Worm (Caenorhabditis elegans) whole organism, L1 larva: ENCODE results near the gene isy-1.
A peak's percentile ranks its signal among the peaks of the same experiment; 100 is the strongest.

Experiments used
- C16A3.4 ChIP-seq: fragments of 150-350 bp; optimal IDR thresholded peaks from 2 replicates; lab custom pipeline; 2014; ENCODE audit warnings: missing biosample characterization, missing genetic modification characterization
- F16B12.6 ChIP-seq: fragments of 150-350 bp; optimal IDR thresholded peaks from 2 replicates; lab custom pipeline; 2014; ENCODE audit warnings: missing biosample characterization, missing genetic modification characterization
- aha-1 ChIP-seq: fragments of 150-350 bp; optimal IDR thresholded peaks from 2 replicates; lab custom pipeline; 2014; ENCODE audit warnings: missing biosample characterization, missing genetic modification characterization
- alr-1 ChIP-seq: fragments of 200-800 bp; sonication (Bioruptor generic); optimal IDR thresholded peaks from 2 replicates; lab custom pipeline; 2018; ENCODE audit warnings: borderline replicate concordance, mild to moderate bottlenecking, missing genetic modification characterization, missing compliant biosample characterization
- ama-1 ChIP-seq: fragments of 150-350 bp; optimal IDR thresholded peaks from 2 replicates; lab custom pipeline; 2014
- blmp-1 ChIP-seq: fragments of 150-350 bp; optimal IDR thresholded peaks from 2 replicates; lab custom pipeline; 2014; ENCODE audit warnings: missing biosample characterization, missing genetic modification characterization
- ceh-8 ChIP-seq: fragments of 200-800 bp; sonication (Bioruptor generic); optimal IDR thresholded peaks from 2 replicates; lab custom pipeline; 2018; ENCODE audit warnings: mild to moderate bottlenecking, missing genetic modification characterization, moderate library complexity, missing compliant biosample characterization
- ceh-88 ChIP-seq: fragments of 200-800 bp; sonication (Bioruptor generic); IDR thresholded peaks from 2 replicates; pipeline ENCODE4 v1.3.6; 2022; ENCODE audit warnings: missing genetic modification characterization, missing compliant biosample characterization
- ces-1 ChIP-seq: fragments of 150-350 bp; optimal IDR thresholded peaks from 2 replicates; lab custom pipeline; 2014; ENCODE audit warnings: missing biosample characterization, missing genetic modification reagents, missing genetic modification characterization
- dsc-1 ChIP-seq: sonication (generic microtip); optimal IDR thresholded peaks from 2 replicates; lab custom pipeline; 2016; ENCODE audit warnings: mild to moderate bottlenecking, missing genetic modification characterization, missing compliant biosample characterization
- efl-1 ChIP-seq, 4 experiments: fragments of 150-350 bp; optimal IDR thresholded peaks in 3 of 4; peaks in 1 of 4; 1 replicate in 1 of 4; 2 replicates in 3 of 4; lab custom pipeline; 2014; ENCODE audit warnings: missing biosample characterization in 2 of 4, missing genetic modification characterization in 2 of 4, missing genetic modification reagents in 2 of 4
- elt-2 ChIP-seq: sonication (generic microtip); optimal IDR thresholded peaks from 2 replicates; lab custom pipeline; 2016; ENCODE audit warnings: missing genetic modification characterization, mild to moderate bottlenecking, inconsistent platforms, missing compliant biosample characterization, missing genetic modification reagents
- elt-3 ChIP-seq, 6 experiments: fragments of 150-350 bp in 1 of 6; sonication (generic microtip); optimal IDR thresholded peaks; 2 replicates each; lab custom pipeline; 2017 to 2018; ENCODE audit warnings: missing biosample characterization in 6 of 6, missing genetic modification characterization in 6 of 6, inconsistent platforms in 1 of 6
- ets-5 ChIP-seq: fragments of 200-800 bp; sonication (Bioruptor generic); IDR thresholded peaks from 2 replicates; pipeline ENCODE4 v1.3.6; 2022; ENCODE audit warnings: missing genetic modification characterization, missing compliant biosample characterization
- fkh-10 ChIP-seq: sonication (generic microtip); optimal IDR thresholded peaks from 2 replicates; lab custom pipeline; 2017; ENCODE audit warnings: missing biosample characterization, missing genetic modification reagents, missing genetic modification characterization
- fkh-4 ChIP-seq: sonication (generic microtip); optimal IDR thresholded peaks from 2 replicates; lab custom pipeline; 2016; ENCODE audit warnings: missing compliant biosample characterization, missing genetic modification characterization, borderline replicate concordance
- fkh-8 ChIP-seq: sonication (generic microtip); optimal IDR thresholded peaks from 2 replicates; lab custom pipeline; 2016; ENCODE audit warnings: mild to moderate bottlenecking, missing genetic modification characterization, missing compliant biosample characterization
- fos-1 ChIP-seq: fragments of 150-350 bp; optimal IDR thresholded peaks from 2 replicates; lab custom pipeline; 2014; ENCODE audit warnings: missing biosample characterization, missing genetic modification characterization
- hlh-17 ChIP-seq: fragments of 200-800 bp; sonication (Bioruptor generic); optimal IDR thresholded peaks from 2 replicates; lab custom pipeline; 2018; ENCODE audit warnings: missing genetic modification characterization, mild to moderate bottlenecking, missing compliant biosample characterization, moderate library complexity, borderline replicate concordance
- hlh-4 ChIP-seq: sonication (generic microtip); optimal IDR thresholded peaks from 2 replicates; lab custom pipeline; 2016; ENCODE audit warnings: mild to moderate bottlenecking, missing genetic modification characterization, missing compliant biosample characterization
- isw-1 ChIP-seq: fragments of 200-800 bp; sonication (Bioruptor generic); IDR thresholded peaks from 2 replicates; pipeline ENCODE4 v1.3.6; 2022; ENCODE audit warnings: missing genetic modification characterization, missing compliant biosample characterization
- jun-1 ChIP-seq: fragments of 150-350 bp; optimal IDR thresholded peaks from 2 replicates; lab custom pipeline; 2014; ENCODE audit warnings: missing biosample characterization, missing genetic modification reagents, missing genetic modification characterization
- lin-13 ChIP-seq: fragments of 150-350 bp; optimal IDR thresholded peaks from 2 replicates; lab custom pipeline; 2014; ENCODE audit warnings: missing biosample characterization, missing genetic modification reagents, missing genetic modification characterization
- lin-14 ChIP-seq: fragments of 200-800 bp; sonication (Bioruptor generic); optimal IDR thresholded peaks from 2 replicates; lab custom pipeline; 2018; ENCODE audit warnings: mild to moderate bottlenecking, missing genetic modification characterization, moderate library complexity, missing compliant biosample characterization
- lin-35 ChIP-seq, 2 experiments: fragments of 150-350 bp; optimal IDR thresholded peaks; 2 replicates each; lab custom pipeline; 2014; ENCODE audit warnings: missing biosample characterization in 2 of 2, missing genetic modification characterization in 2 of 2, missing genetic modification reagents in 2 of 2
- lin-39 ChIP-seq: fragments of 150-350 bp; optimal IDR thresholded peaks from 2 replicates; lab custom pipeline; 2014; ENCODE audit warnings: missing biosample characterization, missing genetic modification reagents, missing genetic modification characterization
- mab-9 ChIP-seq: fragments of 200-800 bp; sonication (Bioruptor generic); IDR thresholded peaks from 2 replicates; pipeline ENCODE4 v1.3.6; 2022; ENCODE audit warnings: missing genetic modification reagents, missing genetic modification characterization, missing compliant biosample characterization
- mdl-1 ChIP-seq, 2 experiments: fragments of 150-350 bp; optimal IDR thresholded peaks; 2 replicates each; lab custom pipeline; 2014 to 2017; ENCODE audit warnings: missing biosample characterization in 2 of 2, missing genetic modification characterization in 2 of 2, inconsistent platforms in 1 of 2
- mef-2 ChIP-seq: fragments of 150-350 bp; optimal IDR thresholded peaks from 2 replicates; lab custom pipeline; 2014; ENCODE audit warnings: missing biosample characterization, missing genetic modification characterization
- mep-1 ChIP-seq: fragments of 150-350 bp; optimal IDR thresholded peaks from 2 replicates; lab custom pipeline; 2014; ENCODE audit warnings: missing biosample characterization, missing genetic modification characterization
- nhr-11 ChIP-seq: fragments of 150-350 bp; optimal IDR thresholded peaks from 2 replicates; lab custom pipeline; 2014; ENCODE audit warnings: missing biosample characterization, missing genetic modification characterization
- nhr-12 ChIP-seq: sonication (generic microtip); optimal IDR thresholded peaks from 2 replicates; lab custom pipeline; 2017; ENCODE audit warnings: missing biosample characterization, missing genetic modification characterization
- nhr-237 ChIP-seq: fragments of 150-350 bp; optimal IDR thresholded peaks from 2 replicates; lab custom pipeline; 2014; ENCODE audit warnings: missing biosample characterization, missing genetic modification characterization
- nhr-71 ChIP-seq: sonication (generic microtip); optimal IDR thresholded peaks from 2 replicates; lab custom pipeline; 2016; ENCODE audit warnings: mild to moderate bottlenecking, missing genetic modification characterization, moderate library complexity, missing compliant biosample characterization
- nhr-85 ChIP-seq: sonication (generic microtip); peaks from one replicate; lab custom pipeline; 2016; ENCODE audit warnings: missing genetic modification characterization, inconsistent platforms, missing compliant biosample characterization
- nhr-90 ChIP-seq: sonication (generic microtip); optimal IDR thresholded peaks from 2 replicates; lab custom pipeline; 2016; ENCODE audit warnings: mild to moderate bottlenecking, missing genetic modification characterization, missing compliant biosample characterization; ENCODE audit not compliant: poor library complexity
- pax-3 ChIP-seq: fragments of 200-800 bp; sonication (Bioruptor generic); optimal IDR thresholded peaks from 2 replicates; lab custom pipeline; 2018; ENCODE audit warnings: mild to moderate bottlenecking, missing genetic modification characterization, moderate library complexity, missing compliant biosample characterization
- pqm-1 ChIP-seq: sonication (generic microtip); optimal IDR thresholded peaks from 3 replicates; lab custom pipeline; 2017; ENCODE audit warnings: missing biosample characterization, missing genetic modification characterization
- snpc-4 ChIP-seq: fragments of 150-350 bp; optimal IDR thresholded peaks from 2 replicates; lab custom pipeline; 2014; ENCODE audit warnings: missing biosample characterization, missing genetic modification characterization
- sup-37 ChIP-seq: fragments of 200-800 bp; sonication (Bioruptor generic); optimal IDR thresholded peaks from 2 replicates; lab custom pipeline; 2018; ENCODE audit warnings: mild to moderate bottlenecking, missing genetic modification characterization, missing compliant biosample characterization
- unc-86 ChIP-seq: sonication (generic microtip); optimal IDR thresholded peaks from 2 replicates; lab custom pipeline; 2016; ENCODE audit warnings: missing genetic modification characterization, missing compliant biosample characterization
- zip-4 ChIP-seq: fragments of 200-800 bp; sonication (Bioruptor generic); optimal IDR thresholded peaks from 2 replicates; lab custom pipeline; 2018; ENCODE audit warnings: mild to moderate bottlenecking, missing genetic modification characterization, moderate library complexity, missing compliant biosample characterization

The isy-1 gene

ce11 chrV:11022817-11023216 is 22.3 kb upstream of the isy-1 start, which contains the start of the genes C13G3.12 and hot-6:
Gene C13G3.12, minus strand, starts transcription at chrV:11022917.
Gene hot-6, minus strand, starts transcription at chrV:11022937.
- TF ChIP-seq elt-2 (tag; lab: Kevin White, UChicago) (no peak), elt-3 (tag; optimal IDR thresholded peaks at IDR 0.05; lab: Kevin White, UChicago) (no peak), ets-5 (GFP tag; lab: Robert Waterston, UW) (no peak), sup-37 (no peak), mab-9 (GFP tag; lab: Robert Waterston, UW) (no peak), nhr-71 (no peak), pax-3 (tag; lab: Kevin White, UChicago) (no peak), efl-1 (optimal IDR thresholded peaks at IDR 0.05; lab: Kevin White, UChicago) (no peak), efl-1 (GFP tag; optimal IDR thresholded peaks at IDR 0.05 in 1 of 2; lab: Kevin White, UChicago) (no peak), aha-1 (no peak), zip-4 (GFP tag; lab: Kevin White, UChicago) (no peak), mdl-1 (tag; optimal IDR thresholded peaks at IDR 0.05; lab: Kevin White, UChicago) (no peak), jun-1 (no peak)
- TF ChIP-seq, all 84 proteins: peak for 0

- TF ChIP-seq fkh-10 (GFP tag; lab: Kevin White, UChicago) (no peak), dsc-1 (tag; lab: Kevin White, UChicago) (no peak), mep-1 (tag; lab: Kevin White, UChicago) (no peak), nhr-90 (no peak), nhr-237 (tag; lab: Kevin White, UChicago) (no peak), blmp-1 (no peak), nhr-85 (tag; lab: Kevin White, UChicago) (peak; percentile 58), lin-39 (tag; lab: Kevin White, UChicago) (no peak), fkh-8 (tag; lab: Kevin White, UChicago) (no peak), ama-1 (lab: Kevin White, UChicago) (no peak), fkh-4 (no peak), mef-2 (tag; lab: Kevin White, UChicago) (no peak), efl-1 (optimal IDR thresholded peaks at IDR 0.05; lab: Kevin White, UChicago) (no peak), efl-1 (GFP tag; optimal IDR thresholded peaks at IDR 0.05 in 1 of 2; lab: Kevin White, UChicago) (peak in 1 of 2 experiments; percentile 72), C16A3.4 (tag; lab: Kevin White, UChicago) (no peak), nhr-12 (no peak), alr-1 (tag; lab: Kevin White, UChicago) (no peak), fos-1 (tag; lab: Kevin White, UChicago) (no peak), lin-14 (GFP tag; lab: Kevin White, UChicago) (peak; percentile 5), pqm-1 (tag; lab: Kevin White, UChicago) (no peak), hlh-17 (GFP tag; lab: Kevin White, UChicago) (no peak), ces-1 (no peak), lin-13 (no peak), ceh-88 (GFP tag; lab: Robert Waterston, UW) (no peak), snpc-4 (tag; lab: Kevin White, UChicago) (no peak), nhr-71 (no peak), lin-35 (GFP tag; optimal IDR thresholded peaks at IDR 0.05; lab: Kevin White, UChicago) (peak in 1 of 2 experiments; percentile 1), F16B12.6 (no peak), elt-2 (tag; lab: Kevin White, UChicago) (no peak), hlh-4 (tag; lab: Kevin White, UChicago) (no peak), isw-1 (GFP tag; lab: Robert Waterston, UW) (no peak), ceh-8 (GFP tag; lab: Kevin White, UChicago) (no peak), unc-86 (no peak), nhr-11 (tag; lab: Kevin White, UChicago) (no peak), pax-3 (tag; lab: Kevin White, UChicago) (no peak)
Measured at ce11 chrV:11016846-11017553, 16.5 kb upstream of the isy-1 start.
